Worm (Caenorhabditis elegans): ENCODE results near the gene scl-15.

scl-15 gene

DNA sequence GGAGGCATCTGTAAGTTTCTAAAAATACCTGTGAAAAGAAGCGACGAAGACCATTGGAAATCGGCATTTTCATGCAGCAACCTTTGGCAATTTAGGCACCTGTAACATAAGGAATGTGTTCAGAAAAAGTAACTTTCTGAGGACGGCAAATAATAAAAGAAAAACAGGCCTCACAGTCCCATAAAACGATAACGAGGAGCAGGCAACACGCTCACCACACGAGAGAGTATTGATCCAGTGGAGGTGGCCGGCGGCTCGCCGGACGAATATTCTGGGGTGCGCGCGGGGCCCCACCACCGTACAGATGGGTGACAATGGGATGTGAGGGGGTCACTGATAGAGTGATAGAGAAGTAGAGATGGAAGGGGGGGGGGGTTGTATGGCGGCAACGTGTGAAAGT, 9.5 kb downstream of the scl-15 start, which contains the start of gene F02E11.3:
Gene F02E11.3 (minus strand): TSS at position 101 of the 400 bp plus-strand sequence.
- TF ChIP-seq ceh-9 (tag; optimal IDR thresholded peaks at IDR 0.05) (no peak), ztf-4 (tag; optimal IDR thresholded peaks at IDR 0.05) (no peak)

DNA sequence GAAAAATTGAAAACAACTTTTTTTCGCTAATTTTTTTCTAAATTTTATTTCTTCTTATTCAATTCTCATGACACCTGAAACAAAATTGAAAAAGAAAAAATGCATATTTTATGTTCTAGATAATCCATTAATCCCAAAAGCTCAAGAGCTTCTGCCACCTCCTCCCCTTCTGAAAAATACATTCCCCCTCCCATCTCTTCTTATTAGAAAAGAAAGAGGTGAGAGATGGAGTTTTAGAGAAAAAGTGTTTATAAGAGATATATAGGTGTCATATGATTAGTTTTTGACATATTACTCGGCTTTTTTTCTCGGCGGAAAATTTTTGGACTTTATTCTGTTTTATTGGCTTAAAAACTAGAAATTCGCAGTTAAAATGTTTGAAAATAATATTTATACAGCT, 13.9 kb downstream of the scl-15 start:
- TF ChIP-seq fkh-2 (tag; optimal IDR thresholded peaks at IDR 0.05) (no peak), skn-1 (tag; optimal IDR thresholded peaks at IDR 0.05) (no peak), R02D3.7 (tag; optimal IDR thresholded peaks at IDR 0.05) (no peak), nhr-25 (tag; optimal IDR thresholded peaks at IDR 0.05) (no peak), mml-1 (tag; optimal IDR thresholded peaks at IDR 0.05) (no peak), ceh-28 (tag; optimal IDR thresholded peaks at IDR 0.05) (no peak), lsy-12 (tag; optimal IDR thresholded peaks at IDR 0.05) (no peak)

DNA sequence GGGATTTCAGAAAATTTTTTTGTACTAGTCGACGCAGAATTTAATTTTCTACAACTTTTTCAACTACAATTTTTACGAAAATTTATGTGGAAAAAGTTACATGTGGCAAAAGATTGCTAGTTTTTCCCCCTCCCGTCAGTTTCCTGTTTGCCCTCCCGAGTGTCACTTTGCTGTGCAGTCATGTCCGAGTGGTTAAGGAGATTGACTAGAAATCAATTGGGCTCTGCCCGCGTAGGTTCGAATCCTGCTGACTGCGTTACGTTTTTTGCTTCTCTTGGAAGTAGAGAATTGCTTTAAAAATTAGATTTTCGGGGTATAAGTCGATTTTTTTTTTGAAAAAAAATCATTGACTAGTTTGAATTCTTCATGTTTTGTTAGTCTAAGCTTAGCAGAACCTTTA, 16.6 kb downstream of the scl-15 start:
- TF ChIP-seq pha-4 (tag; optimal IDR thresholded peaks at IDR 0.05) (peak; percentile 17), nhr-77 (tag; optimal IDR thresholded peaks at IDR 0.05) (no peak), hmg-11 (tag; optimal IDR thresholded peaks at IDR 0.05) (no peak), nfya-1 (tag; optimal IDR thresholded peaks at IDR 0.05; ENCODE audit: insufficient read depth) (peak; percentile 8), sea-2 (GFP tag; optimal IDR thresholded peaks at IDR 0.05) (no peak), egl-27 (tag; optimal IDR thresholded peaks at IDR 0.05) (no peak), eor-1 (tag; optimal IDR thresholded peaks at IDR 0.05) (no peak), snpc-4 (tag; optimal IDR thresholded peaks at IDR 0.05) (no peak), mml-1 (tag; optimal IDR thresholded peaks at IDR 0.05) (no peak), pqm-1 (tag; optimal IDR thresholded peaks at IDR 0.05) (no peak), R02D3.7 (tag; optimal IDR thresholded peaks at IDR 0.05) (no peak), skn-1 (tag; optimal IDR thresholded peaks at IDR 0.05) (no peak), mdl-1 (tag; optimal IDR thresholded peaks at IDR 0.05) (no peak), ztf-11 (tag; optimal IDR thresholded peaks at IDR 0.05) (no peak), elt-3 (tag; optimal IDR thresholded peaks at IDR 0.05) (no peak)

DNA sequence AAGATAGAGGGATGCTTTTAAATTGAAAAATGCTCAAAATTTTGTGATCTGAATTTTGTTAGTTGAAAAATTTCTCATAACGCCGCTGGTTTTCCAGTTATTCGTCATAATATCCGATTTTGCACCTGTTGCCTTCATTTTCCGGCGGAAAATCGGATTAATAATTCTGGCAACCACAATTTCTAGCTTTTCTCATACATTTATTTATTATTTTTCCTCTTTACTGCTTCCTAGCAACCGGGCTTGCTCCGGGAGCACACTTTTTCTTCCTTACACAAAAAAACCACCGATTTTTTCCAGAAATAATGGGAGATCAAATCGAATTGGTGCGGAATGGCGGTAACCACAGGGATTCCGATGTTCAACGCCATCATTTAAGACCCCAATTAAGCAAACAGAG, 17.1 kb downstream of the scl-15 start, which contains the start of gene F02E11.7:
Gene F02E11.7 (plus strand): TSS at position 301 of the 400 bp plus-strand sequence.
- TF ChIP-seq nhr-23 (tag; optimal IDR thresholded peaks at IDR 0.05) = no peak
- no peak for TF ChIP-seq lin-15B (tag; optimal IDR thresholded peaks at IDR 0.05)
- no peak for TF ChIP-seq mdl-1 (tag; optimal IDR thresholded peaks at IDR 0.05)
- no peak for TF ChIP-seq snpc-4 (tag; optimal IDR thresholded peaks at IDR 0.05)
- no peak for TF ChIP-seq nhr-28 (tag; optimal IDR thresholded peaks at IDR 0.05)
- no peak for TF ChIP-seq ceh-9 (tag; optimal IDR thresholded peaks at IDR 0.05)
- TF ChIP-seq ZK546.5 (tag; optimal IDR thresholded peaks at IDR 0.05) = no peak
- no peak for TF ChIP-seq elt-3 (tag; optimal IDR thresholded peaks at IDR 0.05)
- no peak for TF ChIP-seq ztf-4 (tag; optimal IDR thresholded peaks at IDR 0.05)
- TF ChIP-seq ceh-28 (tag; optimal IDR thresholded peaks at IDR 0.05) = no peak
- no peak for TF ChIP-seq nhr-12 (tag; optimal IDR thresholded peaks at IDR 0.05)

DNA sequence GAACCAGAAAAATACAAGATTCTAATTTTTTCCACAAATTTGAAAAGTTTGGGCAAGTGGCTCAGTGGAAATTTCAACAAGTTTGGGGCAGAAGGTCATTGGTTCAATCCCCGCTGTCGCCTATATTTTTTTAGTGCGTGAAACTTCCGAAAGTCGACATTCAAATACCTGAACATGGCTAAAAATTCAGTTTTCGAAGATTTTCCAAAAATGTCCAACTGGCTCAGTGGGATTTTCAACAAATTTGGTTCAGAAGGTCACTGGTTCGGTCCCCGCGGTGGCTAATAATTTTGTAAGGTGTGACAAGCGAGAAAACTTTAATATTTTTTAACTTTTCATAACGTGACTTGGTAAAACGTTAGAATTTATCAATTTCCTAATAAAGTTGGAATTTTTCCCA, 19.8 kb downstream of the scl-15 start:
- TF ChIP-seq unc-62 (GFP tag; optimal IDR thresholded peaks at IDR 0.05) = no peak
- no peak for TF ChIP-seq lsy-12 (tag; optimal IDR thresholded peaks at IDR 0.05)
- TF ChIP-seq nhr-12 (tag; optimal IDR thresholded peaks at IDR 0.05) = no peak
- no peak for TF ChIP-seq skn-1 (tag; optimal IDR thresholded peaks at IDR 0.05)

DNA sequence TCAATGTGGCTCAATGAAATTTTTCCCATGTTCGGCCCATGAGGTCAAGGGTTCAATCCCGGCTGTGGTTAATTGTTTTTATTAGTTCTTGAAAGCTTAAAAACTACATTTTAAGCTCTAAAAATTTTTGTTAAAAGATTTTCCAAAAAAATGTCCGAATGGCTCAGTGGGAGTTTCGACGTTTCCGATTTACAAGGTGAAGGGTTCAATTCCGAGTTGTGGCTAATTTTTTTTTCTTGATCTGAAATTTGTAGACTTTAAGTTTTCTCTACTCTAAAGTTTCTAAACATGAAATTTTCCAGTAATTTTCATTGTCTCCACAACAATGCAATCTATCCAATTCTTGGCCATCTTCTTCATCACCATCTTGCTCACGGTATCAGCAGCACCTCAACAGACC, 22.0 kb downstream of the scl-15 start, which contains the start of gene F02E11.2:
Gene F02E11.2 (plus strand): TSS at position 301 of the 400 bp plus-strand sequence.
- TF ChIP-seq egl-5 (tag; optimal IDR thresholded peaks at IDR 0.05) (no peak), elt-1 (tag; optimal IDR thresholded peaks at IDR 0.05) (no peak), fkh-2 (tag; optimal IDR thresholded peaks at IDR 0.05) (no peak), ZK546.5 (tag; optimal IDR thresholded peaks at IDR 0.05) (no peak), pqm-1 (tag; optimal IDR thresholded peaks at IDR 0.05) (no peak), daf-12 (tag; optimal IDR thresholded peaks at IDR 0.05) (no peak), nhr-77 (tag; optimal IDR thresholded peaks at IDR 0.05) (no peak), ama-1 (optimal IDR thresholded peaks at IDR 0.05) (no peak), egl-27 (tag; optimal IDR thresholded peaks at IDR 0.05) (no peak), ztf-4 (tag; optimal IDR thresholded peaks at IDR 0.05) (no peak), aly-2 (tag; optimal IDR thresholded peaks at IDR 0.05) (no peak), zag-1 (tag; optimal IDR thresholded peaks at IDR 0.05) (no peak), nhr-28 (tag; optimal IDR thresholded peaks at IDR 0.05) (no peak), fkh-10 (GFP tag; optimal IDR thresholded peaks at IDR 0.05) (no peak), jun-1 (tag; optimal IDR thresholded peaks at IDR 0.05) (no peak), unc-62 (GFP tag; optimal IDR thresholded peaks at IDR 0.05) (no peak), mdl-1 (tag; optimal IDR thresholded peaks at IDR 0.05) (no peak), nhr-76 (tag; optimal IDR thresholded peaks at IDR 0.05) (no peak)

Data from whole organism, L3 larva.